Worm (Caenorhabditis elegans) whole organism, L1 larva: ENCODE results near the gene sdpn-1.
A peak's percentile ranks its signal among the peaks of the same experiment; 100 is the strongest.

Experiments
- C16A3.4 ChIP-seq: fragments of 150-350 bp; optimal IDR thresholded peaks from 2 replicates; lab custom pipeline; 2014; ENCODE audit warnings: missing biosample characterization, missing genetic modification characterization
- F16B12.6 ChIP-seq: fragments of 150-350 bp; optimal IDR thresholded peaks from 2 replicates; lab custom pipeline; 2014; ENCODE audit warnings: missing biosample characterization, missing genetic modification characterization
- alr-1 ChIP-seq: fragments of 200-800 bp; sonication (Bioruptor generic); optimal IDR thresholded peaks from 2 replicates; lab custom pipeline; 2018; ENCODE audit warnings: borderline replicate concordance, mild to moderate bottlenecking, missing genetic modification characterization, missing compliant biosample characterization
- aly-2 ChIP-seq: fragments of 150-350 bp; optimal IDR thresholded peaks from 2 replicates; lab custom pipeline; 2014; ENCODE audit warnings: missing biosample characterization, missing genetic modification characterization
- blmp-1 ChIP-seq: fragments of 150-350 bp; optimal IDR thresholded peaks from 2 replicates; lab custom pipeline; 2014; ENCODE audit warnings: missing biosample characterization, missing genetic modification characterization
- ceh-8 ChIP-seq: fragments of 200-800 bp; sonication (Bioruptor generic); optimal IDR thresholded peaks from 2 replicates; lab custom pipeline; 2018; ENCODE audit warnings: mild to moderate bottlenecking, missing genetic modification characterization, moderate library complexity, missing compliant biosample characterization
- ceh-82 ChIP-seq, 3 experiments: fragments of 150-350 bp in 1 of 3; sonication (generic microtip) in 2 of 3; optimal IDR thresholded peaks; 2 replicates each; lab custom pipeline; 2014 to 2017; ENCODE audit warnings: missing biosample characterization in 3 of 3, missing genetic modification characterization in 3 of 3
- ceh-88 ChIP-seq: fragments of 200-800 bp; sonication (Bioruptor generic); IDR thresholded peaks from 2 replicates; pipeline ENCODE4 v1.3.6; 2022; ENCODE audit warnings: missing genetic modification characterization, missing compliant biosample characterization
- ceh-90 ChIP-seq: sonication (generic microtip); optimal IDR thresholded peaks from 2 replicates; lab custom pipeline; 2016; ENCODE audit warnings: missing genetic modification characterization, missing compliant biosample characterization
- efl-1 ChIP-seq, 4 experiments: fragments of 150-350 bp; optimal IDR thresholded peaks in 3 of 4; peaks in 1 of 4; 1 replicate in 1 of 4; 2 replicates in 3 of 4; lab custom pipeline; 2014; ENCODE audit warnings: missing biosample characterization in 2 of 4, missing genetic modification characterization in 2 of 4, missing genetic modification reagents in 2 of 4
- egl-13 ChIP-seq: sonication (generic microtip); optimal IDR thresholded peaks from 2 replicates; lab custom pipeline; 2016; ENCODE audit warnings: missing genotype, missing genetic modification reagents, missing genetic modification characterization, missing compliant biosample characterization
- elt-2 ChIP-seq: sonication (generic microtip); optimal IDR thresholded peaks from 2 replicates; lab custom pipeline; 2016; ENCODE audit warnings: missing genetic modification characterization, mild to moderate bottlenecking, inconsistent platforms, missing compliant biosample characterization, missing genetic modification reagents
- elt-3 ChIP-seq, 6 experiments: fragments of 150-350 bp in 1 of 6; sonication (generic microtip); optimal IDR thresholded peaks; 2 replicates each; lab custom pipeline; 2017 to 2018; ENCODE audit warnings: missing biosample characterization in 6 of 6, missing genetic modification characterization in 6 of 6, inconsistent platforms in 1 of 6
- hlh-17 ChIP-seq: fragments of 200-800 bp; sonication (Bioruptor generic); optimal IDR thresholded peaks from 2 replicates; lab custom pipeline; 2018; ENCODE audit warnings: missing genetic modification characterization, mild to moderate bottlenecking, missing compliant biosample characterization, moderate library complexity, borderline replicate concordance
- isw-1 ChIP-seq: fragments of 200-800 bp; sonication (Bioruptor generic); IDR thresholded peaks from 2 replicates; pipeline ENCODE4 v1.3.6; 2022; ENCODE audit warnings: missing genetic modification characterization, missing compliant biosample characterization
- jun-1 ChIP-seq: fragments of 150-350 bp; optimal IDR thresholded peaks from 2 replicates; lab custom pipeline; 2014; ENCODE audit warnings: missing biosample characterization, missing genetic modification reagents, missing genetic modification characterization
- lin-14 ChIP-seq: fragments of 200-800 bp; sonication (Bioruptor generic); optimal IDR thresholded peaks from 2 replicates; lab custom pipeline; 2018; ENCODE audit warnings: mild to moderate bottlenecking, missing genetic modification characterization, moderate library complexity, missing compliant biosample characterization
- lin-35 ChIP-seq, 2 experiments: fragments of 150-350 bp; optimal IDR thresholded peaks; 2 replicates each; lab custom pipeline; 2014; ENCODE audit warnings: missing biosample characterization in 2 of 2, missing genetic modification characterization in 2 of 2, missing genetic modification reagents in 2 of 2
- lin-39 ChIP-seq: fragments of 150-350 bp; optimal IDR thresholded peaks from 2 replicates; lab custom pipeline; 2014; ENCODE audit warnings: missing biosample characterization, missing genetic modification reagents, missing genetic modification characterization
- lir-3 ChIP-seq: sonication (generic microtip); optimal IDR thresholded peaks from 2 replicates; lab custom pipeline; 2016; ENCODE audit warnings: mild to moderate bottlenecking, missing genetic modification characterization, moderate library complexity, missing compliant biosample characterization; ENCODE audit not compliant: poor library complexity
- mep-1 ChIP-seq: fragments of 150-350 bp; optimal IDR thresholded peaks from 2 replicates; lab custom pipeline; 2014; ENCODE audit warnings: missing biosample characterization, missing genetic modification characterization
- nhr-11 ChIP-seq: fragments of 150-350 bp; optimal IDR thresholded peaks from 2 replicates; lab custom pipeline; 2014; ENCODE audit warnings: missing biosample characterization, missing genetic modification characterization
- nhr-237 ChIP-seq: fragments of 150-350 bp; optimal IDR thresholded peaks from 2 replicates; lab custom pipeline; 2014; ENCODE audit warnings: missing biosample characterization, missing genetic modification characterization
- nhr-47 ChIP-seq: sonication (generic microtip); optimal IDR thresholded peaks from 2 replicates; lab custom pipeline; 2016; ENCODE audit warnings: mild to moderate bottlenecking, missing genetic modification characterization, moderate library complexity, missing compliant biosample characterization
- nhr-76 ChIP-seq: sonication (generic microtip); optimal IDR thresholded peaks from 2 replicates; lab custom pipeline; 2017; ENCODE audit warnings: missing biosample characterization, missing genetic modification characterization
- nhr-84 ChIP-seq: sonication (generic microtip); optimal IDR thresholded peaks from 2 replicates; lab custom pipeline; 2017; ENCODE audit warnings: missing biosample characterization, missing genetic modification characterization
- nhr-85 ChIP-seq: sonication (generic microtip); peaks from one replicate; lab custom pipeline; 2016; ENCODE audit warnings: missing genetic modification characterization, inconsistent platforms, missing compliant biosample characterization
- nhr-90 ChIP-seq: sonication (generic microtip); optimal IDR thresholded peaks from 2 replicates; lab custom pipeline; 2016; ENCODE audit warnings: mild to moderate bottlenecking, missing genetic modification characterization, missing compliant biosample characterization; ENCODE audit not compliant: poor library complexity
- pag-3 ChIP-seq: sonication (generic microtip); optimal IDR thresholded peaks from 2 replicates; lab custom pipeline; 2017; ENCODE audit warnings: missing genetic modification characterization, mild to moderate bottlenecking, missing compliant biosample characterization, antibody characterized with exemption, borderline replicate concordance; ENCODE audit not compliant: insufficient read depth
- pqm-1 ChIP-seq: sonication (generic microtip); optimal IDR thresholded peaks from 3 replicates; lab custom pipeline; 2017; ENCODE audit warnings: missing biosample characterization, missing genetic modification characterization
- rnt-1 ChIP-seq: sonication (generic microtip); optimal IDR thresholded peaks from 2 replicates; lab custom pipeline; 2016; ENCODE audit warnings: mild to moderate bottlenecking, missing genetic modification characterization, moderate library complexity, missing compliant biosample characterization
- snpc-4 ChIP-seq: fragments of 150-350 bp; optimal IDR thresholded peaks from 2 replicates; lab custom pipeline; 2014; ENCODE audit warnings: missing biosample characterization, missing genetic modification characterization
- snu-23 ChIP-seq: sonication (generic microtip); optimal IDR thresholded peaks from 2 replicates; lab custom pipeline; 2016; ENCODE audit warnings: missing genetic modification characterization, missing compliant biosample characterization
- sox-4 ChIP-seq: sonication (generic microtip); optimal IDR thresholded peaks from 2 replicates; lab custom pipeline; 2016; ENCODE audit warnings: missing genetic modification characterization, missing compliant biosample characterization
- tbx-2 ChIP-seq: sonication (generic microtip); optimal IDR thresholded peaks from 2 replicates; lab custom pipeline; 2016; ENCODE audit warnings: missing genetic modification characterization, missing compliant biosample characterization
- tlp-1 ChIP-seq: fragments of 150-350 bp; optimal IDR thresholded peaks from 2 replicates; lab custom pipeline; 2014; ENCODE audit warnings: missing biosample characterization, missing genetic modification characterization
- unc-130 ChIP-seq: fragments of 150-350 bp; optimal IDR thresholded peaks from 2 replicates; lab custom pipeline; 2017; ENCODE audit warnings: missing biosample characterization, missing genetic modification characterization, inconsistent platforms
- unc-30 ChIP-seq: sonication (generic microtip); optimal IDR thresholded peaks from 2 replicates; lab custom pipeline; 2017; ENCODE audit warnings: missing biosample characterization, missing genetic modification characterization
- zag-1 ChIP-seq: fragments of 150-350 bp; optimal IDR thresholded peaks from 2 replicates; lab custom pipeline; 2014; ENCODE audit warnings: missing biosample characterization, missing genetic modification characterization
- ztf-11 ChIP-seq, 2 experiments: sonication (generic microtip); optimal IDR thresholded peaks; 2 replicates each; lab custom pipeline; 2016 to 2017; ENCODE audit warnings: missing genetic modification characterization in 2 of 2, missing biosample characterization in 1 of 2, missing compliant biosample characterization in 1 of 2
- ztf-4 ChIP-seq: fragments of 150-350 bp; optimal IDR thresholded peaks from 2 replicates; lab custom pipeline; 2014; ENCODE audit warnings: missing biosample characterization, missing genetic modification characterization

The sdpn-1 gene

DNA sequence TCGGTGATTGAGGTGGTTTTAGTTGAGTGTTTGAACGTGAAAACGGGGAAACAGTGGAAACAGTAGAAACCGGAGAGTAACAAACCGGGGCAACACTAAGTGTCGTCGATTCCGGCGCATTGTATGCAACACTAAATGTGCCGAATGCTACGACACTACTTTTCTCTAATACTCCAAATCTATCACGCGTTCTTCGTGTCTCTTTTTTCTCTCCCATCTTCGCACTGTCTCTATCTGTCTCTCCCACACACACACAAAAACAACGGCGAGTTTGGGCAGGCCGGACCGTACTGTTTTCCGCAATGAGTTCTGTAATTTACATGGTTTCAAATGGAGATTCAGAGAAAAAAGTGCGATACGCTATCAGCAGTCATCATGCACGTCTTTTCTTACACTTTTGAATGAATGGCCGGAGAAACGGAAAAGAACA lies 36.0 kb downstream of the sdpn-1 start (continued):
- TF ChIP-seq ceh-8 (GFP tag; lab: Kevin White, UChicago) (no peak), nhr-76 (tag; lab: Kevin White, UChicago) (no peak), nhr-47 (tag; lab: Kevin White, UChicago) (peak; percentile 54), tbx-2 (tag; lab: Kevin White, UChicago) (peak; percentile 39), nhr-84 (tag; lab: Kevin White, UChicago) (no peak), rnt-1 (tag; lab: Kevin White, UChicago) (no peak), tlp-1 (tag; lab: Kevin White, UChicago) (no peak), unc-130 (tag; lab: Kevin White, UChicago) (peak; percentile 19), egl-13 (tag; lab: Kevin White, UChicago) (no peak), C16A3.4 (peak; percentile 12), lir-3 (tag; lab: Kevin White, UChicago) (no peak), F16B12.6 (peak; percentile 68), hlh-17 (GFP tag; lab: Kevin White, UChicago) (no peak), unc-30 (tag; lab: Kevin White, UChicago) (no peak), mep-1 (tag; lab: Kevin White, UChicago) (peak; percentile 37), nhr-11 (tag; lab: Kevin White, UChicago) (no peak), lin-14 (peak; percentile 79), pag-3 (tag; lab: Kevin White, UChicago) (no peak), blmp-1 (tag; lab: Kevin White, UChicago) (peak; percentile 40), alr-1 (tag; lab: Kevin White, UChicago) (no peak), nhr-85 (tag; lab: Kevin White, UChicago) (peak; percentile 92), snpc-4 (no peak), elt-2 (tag; lab: Kevin White, UChicago) (peak; percentile 95), isw-1 (GFP tag; lab: Robert Waterston, UW) (no peak), ceh-90 (tag; lab: Kevin White, UChicago) (no peak), efl-1 (optimal IDR thresholded peaks at IDR 0.05; lab: Kevin White, UChicago) (peak in 1 of 2 experiments; percentile 46), efl-1 (GFP tag; optimal IDR thresholded peaks at IDR 0.05 in 1 of 2; lab: Kevin White, UChicago) (peak in 1 of 2 experiments; percentile 8), sox-4 (tag; lab: Kevin White, UChicago) (no peak), lin-39 (no peak), ztf-11 (tag; optimal IDR thresholded peaks at IDR 0.05; lab: Kevin White, UChicago) (no peak), ztf-4 (tag; lab: Kevin White, UChicago) (no peak), pqm-1 (tag; lab: Kevin White, UChicago) (peak; percentile 94), aly-2 (tag; lab: Kevin White, UChicago) (no peak), nhr-237 (no peak)

- no peak for TF ChIP-seq alr-1 (tag; lab: Kevin White, UChicago)
- no peak for TF ChIP-seq ceh-88 (GFP tag; lab: Robert Waterston, UW)
- no peak for TF ChIP-seq jun-1 (tag; lab: Kevin White, UChicago)
- no peak for TF ChIP-seq elt-3 (tag; optimal IDR thresholded peaks at IDR 0.05; lab: Kevin White, UChicago)
- no peak for TF ChIP-seq zag-1 (tag; lab: Kevin White, UChicago)
- no peak for TF ChIP-seq nhr-90
- TF ChIP-seq efl-1 (optimal IDR thresholded peaks at IDR 0.05; lab: Kevin White, UChicago), result no peak
- no peak for TF ChIP-seq efl-1 (GFP tag; optimal IDR thresholded peaks at IDR 0.05 in 1 of 2; lab: Kevin White, UChicago)
- no peak for TF ChIP-seq snu-23 (GFP tag; lab: Kevin White, UChicago)
- no peak for TF ChIP-seq isw-1 (GFP tag; lab: Robert Waterston, UW)
- no peak for TF ChIP-seq lin-35 (GFP tag; optimal IDR thresholded peaks at IDR 0.05; lab: Kevin White, UChicago)
- no peak for TF ChIP-seq nhr-11 (tag; lab: Kevin White, UChicago)
- no peak for TF ChIP-seq ceh-82 (tag; optimal IDR thresholded peaks at IDR 0.05; lab: Kevin White, UChicago)
- TF ChIP-seq snpc-4, result no peak
- TF ChIP-seq pag-3 (tag; lab: Kevin White, UChicago), result no peak
These were observed 36.4 kb downstream of the sdpn-1 start, which contains the start of gene sem-5 for ce11 chrX:7961623-7962022. Gene sem-5, minus strand, starts transcription at chrX:7961723.
